Fruit fly (Drosophila melanogaster) whole organism, larva: Measurements from ENCODE around the gene Elp1.
A peak's percentile ranks its signal among the peaks of the same experiment; 100 is the strongest.

Source experiments
- noc ChIP-seq: fragments of 200-800 bp; sonication (Bioruptor generic); optimal IDR thresholded peaks from 3 replicates; lab custom pipeline; 2019; ENCODE audit warnings: missing biosample characterization, mild to moderate bottlenecking, missing genetic modification characterization, moderate library complexity

Gene Elp1

dm6 chr3R:11650105-11651039 is at the start of gene Elp1, which contains the start of gene Csk:
TSS of gene Elp1 (plus strand) at chr3R:11650971.
TSS of gene Csk (minus strand) at chr3R:11650706.
- peak; percentile 59 for TF ChIP-seq noc (tag; lab: Kevin White, UChicago)

dm6 chr3R:11603136-11603535 is 47.6 kb upstream of the Elp1 start:
- no peak for TF ChIP-seq noc (tag; lab: Kevin White, UChicago)

- no peak for TF ChIP-seq noc (tag; lab: Kevin White, UChicago)
These were observed 45.9 kb upstream of the Elp1 start for dm6 chr3R:11604654-11605436.

- TF ChIP-seq noc (tag; lab: Kevin White, UChicago) = no peak
These were observed 44.1 kb upstream of the Elp1 start for dm6 chr3R:11606679-11607078.

- no peak for TF ChIP-seq noc (tag; lab: Kevin White, UChicago)
These were observed 38.3 kb upstream of the Elp1 start for dm6 chr3R:11612467-11612866.

- no peak for TF ChIP-seq noc (tag; lab: Kevin White, UChicago)
These were observed 37.3 kb upstream of the Elp1 start for dm6 chr3R:11613252-11614036.

dm6 chr3R:11614107-11614506 is 36.7 kb upstream of the Elp1 start:
- no peak for TF ChIP-seq noc (tag; lab: Kevin White, UChicago)

dm6 chr3R:11614507-11614906 is 36.3 kb upstream of the Elp1 start:
- TF ChIP-seq noc (tag; lab: Kevin White, UChicago) = no peak

- no peak for TF ChIP-seq noc (tag; lab: Kevin White, UChicago)
These were observed 35.2 kb upstream of the Elp1 start for dm6 chr3R:11615415-11616104.

dm6 chr3R:11616219-11616618 is 34.6 kb upstream of the Elp1 start:
- TF ChIP-seq noc (tag; lab: Kevin White, UChicago) = no peak

dm6 chr3R:11617363-11617762 is 33.4 kb upstream of the Elp1 start:
- TF ChIP-seq noc (tag; lab: Kevin White, UChicago) = no peak

- TF ChIP-seq noc (tag; lab: Kevin White, UChicago) = no peak
These were observed 32.9 kb upstream of the Elp1 start for dm6 chr3R:11617849-11618248.

- TF ChIP-seq noc (tag; lab: Kevin White, UChicago) = no peak
These were observed 31.9 kb upstream of the Elp1 start for dm6 chr3R:11618879-11619278.

- TF ChIP-seq noc (tag; lab: Kevin White, UChicago) = no peak
These were observed 30.9 kb upstream of the Elp1 start, which contains the start of the genes Jupiter and CG14710 for dm6 chr3R:11619709-11620409. TSS of gene Jupiter (minus strand) at chr3R:11619906. TSS of gene CG14710 (plus strand) at chr3R:11620090.
